Worm (Caenorhabditis elegans) whole organism, L2 larva: ENCODE measurements around the gene srh-292.

ENCODE experiments used
- elt-3 ChIP-seq: sonication (generic microtip); optimal IDR thresholded peaks from 2 replicates; lab custom pipeline; 2017; ENCODE audit warnings: missing biosample characterization, missing genetic modification characterization
- nhr-23 ChIP-seq: fragments of 150-350 bp; optimal IDR thresholded peaks from 2 replicates; lab custom pipeline; 2014; ENCODE audit warnings: missing biosample characterization, missing genetic modification reagents, missing genetic modification characterization
- unc-62 ChIP-seq: fragments of 150-350 bp; optimal IDR thresholded peaks from 2 replicates; lab custom pipeline; 2014; ENCODE audit warnings: missing biosample characterization, missing genetic modification reagents, missing genetic modification characterization

DNA sequence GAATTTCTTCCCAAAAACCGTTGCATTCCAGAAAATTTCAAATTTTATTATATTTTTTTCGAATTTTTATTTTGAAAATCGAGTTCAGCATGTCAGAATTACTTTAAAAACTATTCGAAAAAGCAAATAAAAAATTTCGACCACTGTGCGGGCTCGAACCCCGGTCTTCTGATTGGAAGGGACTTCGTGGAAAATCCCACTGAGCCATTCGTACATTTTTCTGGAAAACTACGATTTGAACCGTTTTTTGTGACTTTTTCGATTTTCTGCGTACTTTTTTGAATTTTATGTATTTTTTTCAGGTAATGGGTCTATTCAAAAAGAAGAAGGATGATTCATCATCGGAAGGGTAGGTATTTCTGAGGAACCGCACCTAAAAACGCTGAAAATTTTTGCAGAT lies 47.0 kb upstream of the srh-292 start, which contains the start of gene pgp-9:
- TF ChIP-seq nhr-23 (tag; lab: Kevin White, UChicago) (no peak), unc-62 (GFP tag; lab: Kevin White, UChicago) (no peak), elt-3 (no peak)
